Fruit fly (Drosophila melanogaster) whole organism, embryonic: ENCODE results near the gene mbt.

Experiments used
- ATbp ChIP-seq: fragments of 200-800 bp; sonication (Bioruptor generic); optimal IDR thresholded peaks from 2 replicates; lab custom pipeline; 2017; ENCODE audit warnings: missing biosample characterization, mild to moderate bottlenecking, missing genetic modification characterization, missing genetic modification reagents
- CG10979 ChIP-seq: fragments of 200-800 bp; sonication (Bioruptor generic); optimal IDR thresholded peaks from 2 replicates; lab custom pipeline; 2018; ENCODE audit warnings: missing biosample characterization, mild to moderate bottlenecking, missing genetic modification characterization, moderate library complexity
- CG1233 ChIP-seq: fragments of 200-800 bp; sonication (Bioruptor generic); optimal IDR thresholded peaks from 4 replicates; lab custom pipeline; 2018; ENCODE audit warnings: missing biosample characterization, mild to moderate bottlenecking, missing genetic modification characterization
- CG12391 ChIP-seq: fragments of 200-800 bp; sonication (Bioruptor generic); optimal IDR thresholded peaks from 3 replicates; lab custom pipeline; 2018; ENCODE audit warnings: missing biosample characterization, mild to moderate bottlenecking, missing genetic modification characterization, moderate library complexity
- CG13287 ChIP-seq: fragments of 200-800 bp; sonication (Bioruptor generic); IDR thresholded peaks from 2 replicates; pipeline ENCODE4 v1.3.6; 2022; ENCODE audit warnings: missing biosample characterization, missing genetic modification characterization; ENCODE audit not compliant: partially characterized antibody
- CG13424 ChIP-seq: fragments of 200-800 bp; sonication (Bioruptor generic); optimal IDR thresholded peaks from 2 replicates; lab custom pipeline; 2019; ENCODE audit warnings: missing biosample characterization, mild to moderate bottlenecking, missing genetic modification characterization, moderate library complexity
- CG14710 ChIP-seq: fragments of 200-800 bp; sonication (Bioruptor generic); optimal IDR thresholded peaks from 3 replicates; lab custom pipeline; 2019; ENCODE audit warnings: missing biosample characterization, mild to moderate bottlenecking, missing genetic modification characterization, moderate library complexity
- CG1529 ChIP-seq: fragments of 200-800 bp; sonication (Bioruptor generic); optimal IDR thresholded peaks from 3 replicates; lab custom pipeline; 2018; ENCODE audit warnings: missing biosample characterization, missing genetic modification characterization
- CG16863 ChIP-seq: fragments of 200-800 bp; sonication (Bioruptor generic); optimal IDR thresholded peaks from 3 replicates; lab custom pipeline; 2016; ENCODE audit warnings: missing biosample characterization, missing genetic modification characterization
- CG2199 ChIP-seq: fragments of 200-800 bp; sonication (Bioruptor generic); IDR thresholded peaks from 3 replicates; pipeline ENCODE4 v1.3.6; 2022; ENCODE audit warnings: missing biosample characterization, missing genetic modification characterization
- CG2712 ChIP-seq: fragments of 200-800 bp; optimal IDR thresholded peaks from 3 replicates; lab custom pipeline; 2019; ENCODE audit warnings: missing biosample characterization, mild to moderate bottlenecking, missing genetic modification characterization, moderate library complexity
- CG31365 ChIP-seq: fragments of 200-800 bp; sonication (Bioruptor generic); optimal IDR thresholded peaks from 2 replicates; lab custom pipeline; 2018; ENCODE audit warnings: missing biosample characterization, mild to moderate bottlenecking, missing genetic modification characterization
- CG32772 ChIP-seq: fragments of 200-800 bp; sonication (Bioruptor generic); IDR thresholded peaks from 2 replicates; pipeline ENCODE4 v1.3.6; 2022; ENCODE audit warnings: missing biosample characterization, missing genetic modification characterization
- CG3407 ChIP-seq: fragments of 200-800 bp; sonication (Bioruptor generic); optimal IDR thresholded peaks from 2 replicates; lab custom pipeline; 2018; ENCODE audit warnings: missing biosample characterization, mild to moderate bottlenecking, missing genetic modification characterization
- CG4328 ChIP-seq: fragments of 200-800 bp; sonication (Bioruptor generic); optimal IDR thresholded peaks from 3 replicates; lab custom pipeline; 2017; ENCODE audit warnings: missing biosample characterization, missing genetic modification reagents, missing genetic modification characterization
- CG4424 ChIP-seq: fragments of 200-800 bp; sonication (Bioruptor generic); optimal IDR thresholded peaks from 3 replicates; lab custom pipeline; 2016; ENCODE audit warnings: missing biosample characterization, missing genetic modification characterization
- CG5953 ChIP-seq: fragments of 200-800 bp; sonication (Bioruptor generic); IDR thresholded peaks from 2 replicates; pipeline ENCODE4 v1.3.6; 2022; ENCODE audit warnings: missing biosample characterization, missing genetic modification characterization
- CG7928 ChIP-seq: fragments of 200-800 bp; sonication (Bioruptor generic); optimal IDR thresholded peaks from 2 replicates; lab custom pipeline; 2017; ENCODE audit warnings: missing biosample characterization, mild to moderate bottlenecking, missing genetic modification characterization
- CG8359 ChIP-seq: fragments of 200-800 bp; sonication (Bioruptor generic); optimal IDR thresholded peaks from 2 replicates; lab custom pipeline; 2017; ENCODE audit warnings: missing biosample characterization, mild to moderate bottlenecking, missing genetic modification characterization, borderline replicate concordance
- CG8924 ChIP-seq: fragments of 200-800 bp; optimal IDR thresholded peaks from 3 replicates; lab custom pipeline; 2019; ENCODE audit warnings: missing biosample characterization, mild to moderate bottlenecking, missing genetic modification characterization, moderate library complexity
- CG9727 ChIP-seq: fragments of 200-800 bp; sonication (Bioruptor generic); optimal IDR thresholded peaks from 3 replicates; lab custom pipeline; 2017; ENCODE audit warnings: missing biosample characterization, mild to moderate bottlenecking, missing genetic modification characterization
- CG9797 ChIP-seq: fragments of 200-800 bp; sonication (Bioruptor generic); optimal IDR thresholded peaks from 3 replicates; lab custom pipeline; 2018; ENCODE audit warnings: missing biosample characterization, mild to moderate bottlenecking, missing genetic modification characterization
- D19A ChIP-seq: fragments of 200-800 bp; optimal IDR thresholded peaks from 3 replicates; lab custom pipeline; 2019; ENCODE audit warnings: missing biosample characterization, mild to moderate bottlenecking, missing genetic modification characterization, moderate library complexity
- Drgx ChIP-seq: fragments of 200-800 bp; sonication (Bioruptor generic); IDR thresholded peaks from 2 replicates; pipeline ENCODE4 v1.3.6; 2022; ENCODE audit warnings: missing biosample characterization, missing genetic modification characterization
- E2f2 ChIP-seq: fragments of 200-800 bp; sonication (Bioruptor generic); IDR thresholded peaks from 2 replicates; pipeline ENCODE4 v1.3.6; 2022; ENCODE audit warnings: missing biosample characterization, missing genetic modification characterization
- Fer1 ChIP-seq: fragments of 200-800 bp; sonication (Bioruptor generic); optimal IDR thresholded peaks from 2 replicates; lab custom pipeline; 2017; ENCODE audit warnings: missing biosample characterization, mild to moderate bottlenecking, missing genetic modification characterization
- Fer3 ChIP-seq: fragments of 200-800 bp; sonication (Bioruptor generic); optimal IDR thresholded peaks from 2 replicates; lab custom pipeline; 2018; ENCODE audit warnings: missing biosample characterization, mild to moderate bottlenecking, missing genetic modification characterization, moderate library complexity
- HLH3B ChIP-seq: fragments of 200-800 bp; sonication (Bioruptor generic); IDR thresholded peaks from 2 replicates; pipeline ENCODE4 v1.3.6; 2022; ENCODE audit warnings: missing biosample characterization, missing genetic modification characterization
- NC2α ChIP-seq: fragments of 200-800 bp; sonication (Bioruptor generic); optimal IDR thresholded peaks from 2 replicates; lab custom pipeline; 2016; ENCODE audit warnings: missing biosample characterization, missing genetic modification characterization
- Nf-YB ChIP-seq: fragments of 200-800 bp; sonication (Bioruptor generic); optimal IDR thresholded peaks from 3 replicates; lab custom pipeline; 2019; ENCODE audit warnings: missing biosample characterization, mild to moderate bottlenecking, missing genetic modification characterization, moderate library complexity
- Xbp1 ChIP-seq: fragments of 200-800 bp; sonication (Bioruptor generic); optimal IDR thresholded peaks from 3 replicates; lab custom pipeline; 2016; ENCODE audit warnings: missing biosample characterization, mild to moderate bottlenecking, missing genetic modification characterization
- ara ChIP-seq: fragments of 200-800 bp; sonication (Bioruptor generic); IDR thresholded peaks from 2 replicates; pipeline ENCODE4 v1.3.6; 2022; ENCODE audit warnings: missing biosample characterization, missing genetic modification characterization
- bcd ChIP-seq: fragments of 200-800 bp; sonication (Bioruptor generic); optimal IDR thresholded peaks from 2 replicates; lab custom pipeline; 2017; ENCODE audit warnings: missing biosample characterization, mild to moderate bottlenecking, missing genetic modification characterization
- btn ChIP-seq: fragments of 200-800 bp; sonication (Bioruptor generic); optimal IDR thresholded peaks from 2 replicates; lab custom pipeline; 2016; ENCODE audit warnings: missing biosample characterization, missing genetic modification characterization
- cwo ChIP-seq: fragments of 200-800 bp; sonication (Bioruptor generic); optimal IDR thresholded peaks from 3 replicates; lab custom pipeline; 2017; ENCODE audit warnings: missing biosample characterization, missing genetic modification characterization, mild to moderate bottlenecking, moderate library complexity, missing genetic modification reagents
- gcm2 ChIP-seq: fragments of 200-800 bp; sonication (Bioruptor generic); optimal IDR thresholded peaks from 2 replicates; lab custom pipeline; 2016; ENCODE audit warnings: missing biosample characterization, missing genetic modification characterization
- lab ChIP-seq: fragments of 200-800 bp; sonication (Bioruptor generic); optimal IDR thresholded peaks from 3 replicates; lab custom pipeline; 2017; ENCODE audit warnings: missing biosample characterization, missing genetic modification characterization, mild to moderate bottlenecking, moderate library complexity, missing genetic modification reagents
- lbe ChIP-seq: fragments of 200-800 bp; sonication (Bioruptor generic); optimal IDR thresholded peaks from 2 replicates; lab custom pipeline; 2016; ENCODE audit warnings: missing biosample characterization, mild to moderate bottlenecking, missing genetic modification characterization
- lola ChIP-seq, 3 experiments: fragments of >200 bp in 2 of 3; fragments of 200-800 bp in 1 of 3; sonication (Bioruptor generic) in 1 of 3; optimal IDR thresholded peaks; 2 replicates each; lab custom pipeline; 2017 to 2019; ENCODE audit warnings: missing biosample characterization in 3 of 3, missing genetic modification characterization in 3 of 3, mild to moderate bottlenecking in 1 of 3, moderate library complexity in 1 of 3
- nau ChIP-seq: fragments of 200-800 bp; sonication (Bioruptor generic); optimal IDR thresholded peaks from 3 replicates; lab custom pipeline; 2017; ENCODE audit warnings: missing biosample characterization, mild to moderate bottlenecking, missing genetic modification characterization, missing genetic modification reagents
- org-1 ChIP-seq: fragments of 200-800 bp; sonication (Bioruptor generic); optimal IDR thresholded peaks from 2 replicates; lab custom pipeline; 2017; ENCODE audit warnings: missing biosample characterization, missing genetic modification characterization
- phol ChIP-seq: fragments of 200-800 bp; sonication (Bioruptor generic); optimal IDR thresholded peaks from 3 replicates; lab custom pipeline; 2018; ENCODE audit warnings: missing biosample characterization, mild to moderate bottlenecking, missing genetic modification characterization, moderate library complexity
- pzg ChIP-seq: fragments of 200-800 bp; sonication (Bioruptor generic); optimal IDR thresholded peaks from 3 replicates; lab custom pipeline; 2018; ENCODE audit warnings: missing biosample characterization, mild to moderate bottlenecking, missing genetic modification characterization, moderate library complexity
- ro ChIP-seq: fragments of 200-800 bp; sonication (Bioruptor generic); IDR thresholded peaks from 2 replicates; pipeline ENCODE4 v1.3.6; 2022; ENCODE audit warnings: missing biosample characterization, missing genetic modification characterization
- tll ChIP-seq, 2 experiments: fragments of 200-800 bp in 1 of 2; fragments of >200 bp in 1 of 2; sonication (Bioruptor generic) in 1 of 2; optimal IDR thresholded peaks; 2 replicates each; lab custom pipeline; 2017 to 2019; ENCODE audit warnings: missing biosample characterization in 2 of 2, missing genetic modification characterization in 2 of 2, mild to moderate bottlenecking in 1 of 2, moderate library complexity in 1 of 2
- twi ChIP-seq: fragments of 200-800 bp; optimal IDR thresholded peaks from 2 replicates; lab custom pipeline; 2019; ENCODE audit warnings: missing biosample characterization, mild to moderate bottlenecking, missing genetic modification characterization, moderate library complexity
- tx ChIP-seq: fragments of 200-800 bp; sonication (Bioruptor generic); optimal IDR thresholded peaks from 2 replicates; lab custom pipeline; 2016; ENCODE audit warnings: missing biosample characterization, missing genetic modification characterization
- unpg ChIP-seq: fragments of 200-800 bp; sonication (Bioruptor generic); optimal IDR thresholded peaks from 3 replicates; lab custom pipeline; 2018; ENCODE audit warnings: missing biosample characterization, mild to moderate bottlenecking, missing genetic modification characterization, moderate library complexity

The mbt gene

DNA sequence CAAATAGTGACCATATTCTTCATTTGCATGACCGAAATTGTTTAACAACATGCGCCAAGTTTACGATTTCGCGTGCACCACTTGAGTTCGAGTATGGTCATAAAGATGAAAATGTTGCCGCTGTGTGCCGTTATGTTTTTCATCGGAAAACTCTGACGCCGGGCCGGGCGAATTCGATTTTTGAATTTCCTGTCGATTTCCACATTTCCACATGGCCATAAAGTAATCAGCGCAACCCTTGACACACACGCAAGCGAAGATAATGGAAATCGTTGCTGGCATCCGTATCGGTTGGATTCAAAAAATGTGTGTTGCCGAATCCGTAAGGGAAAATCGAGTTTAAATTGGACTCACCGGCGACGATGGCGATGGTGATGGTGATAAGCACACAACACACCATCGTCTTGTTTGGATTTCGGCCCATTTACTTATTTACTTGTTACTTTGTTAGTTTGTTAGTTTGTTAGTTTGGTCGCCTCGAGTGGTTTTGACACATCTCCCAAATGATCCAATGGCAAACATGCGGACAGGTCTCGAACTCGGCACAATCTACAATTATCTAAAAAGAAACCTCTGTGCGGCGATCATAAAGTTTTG lies 34.1 kb downstream of the mbt start (continued):
- TF ChIP-seq Fer3 (tag; lab: Kevin White, UChicago) (peak; percentile 16), nau (GFP tag; lab: Kevin White, UChicago) (peak; percentile 37), unpg (peak; percentile 18), CG4424 (GFP tag; lab: Kevin White, UChicago) (no peak), tx (GFP tag; lab: Kevin White, UChicago) (no peak), CG5953 (GFP tag; lab: Robert Waterston, UW) (0 out of 2 replicates have a peak, but pooled peaks have one; percentile 37), CG8924 (tag; lab: Kevin White, UChicago) (peak; percentile 27), Drgx (GFP tag; lab: Robert Waterston, UW) (no peak), CG32772 (no peak), E2f2 (GFP tag; lab: Robert Waterston, UW) (peak; percentile 29; the same call in 1 of the 2 replicates), CG13287 (GFP tag; lab: Robert Waterston, UW) (no peak), CG4328 (GFP tag; lab: Kevin White, UChicago) (peak; percentile 48), lola (GFP tag; optimal IDR thresholded peaks at IDR 0.05; lab: Kevin White, UChicago) (peak in 1 of 3 experiments; percentile 22), lbe (no peak), CG2712 (tag; lab: Kevin White, UChicago) (peak; percentile 41), D19A (tag; lab: Kevin White, UChicago) (peak; percentile 41), CG3407 (GFP tag; lab: Kevin White, UChicago) (peak; percentile 76), ara (GFP tag; lab: Robert Waterston, UW) (no peak), Xbp1 (GFP tag; lab: Kevin White, UChicago) (no peak), CG12391 (tag; lab: Kevin White, UChicago) (peak; percentile 13), CG14710 (tag; lab: Kevin White, UChicago) (peak; percentile 41), tll (GFP tag; optimal IDR thresholded peaks at IDR 0.05; lab: Kevin White, UChicago) (peak in 1 of 2 experiments; percentile 80), CG31365 (tag; lab: Kevin White, UChicago) (peak; percentile 43), NC2α (GFP tag; lab: Kevin White, UChicago) (peak; percentile 16), ro (no peak), CG13424 (tag; lab: Kevin White, UChicago) (peak; percentile 36), CG9727 (GFP tag; lab: Kevin White, UChicago) (peak; percentile 74), pzg (GFP tag; lab: Kevin White, UChicago) (no peak), ATbp (GFP tag; lab: Kevin White, UChicago) (peak; percentile 89), btn (GFP tag; lab: Kevin White, UChicago) (peak; percentile 54), org-1 (GFP tag; lab: Kevin White, UChicago) (peak; percentile 38), CG8359 (GFP tag; lab: Kevin White, UChicago) (peak; percentile 40), CG7928 (GFP tag; lab: Kevin White, UChicago) (no peak), lab (GFP tag; lab: Kevin White, UChicago) (peak; percentile 55), HLH3B (GFP tag; lab: Robert Waterston, UW) (peak; percentile 49; the same call in 1 of the 2 replicates), CG2199 (GFP tag; lab: Robert Waterston, UW) (peak; percentile 73; the same call in 2 of the 3 replicates), twi (peak; percentile 24), gcm2 (GFP tag; lab: Kevin White, UChicago) (no peak), CG1233 (peak; percentile 54), cwo (GFP tag; lab: Kevin White, UChicago) (peak; percentile 7), CG16863 (GFP tag; lab: Kevin White, UChicago) (peak; percentile 46), bcd (GFP tag; lab: Kevin White, UChicago) (peak; percentile 28), phol (no peak), Fer1 (GFP tag; lab: Kevin White, UChicago) (peak; percentile 17), CG10979 (tag; lab: Kevin White, UChicago) (peak; percentile 40), Nf-YB (GFP tag; lab: Kevin White, UChicago) (peak; percentile 37), CG9797 (GFP tag; lab: Kevin White, UChicago) (no peak), CG1529 (peak; percentile 52)
